Worm (Caenorhabditis elegans): ENCODE results near the gene lgc-12.

ce11 chrIII:7526974-7527466 is 35.0 kb upstream of the lgc-12 start:
- TF ChIP-seq nhr-11 (tag; optimal IDR thresholded peaks at IDR 0.05), result no peak
- no peak for TF ChIP-seq nhr-77 (tag; optimal IDR thresholded peaks at IDR 0.05)
- TF ChIP-seq ZK546.5 (tag; optimal IDR thresholded peaks at IDR 0.05), result no peak
- no peak for TF ChIP-seq elt-3 (tag; optimal IDR thresholded peaks at IDR 0.05)
- TF ChIP-seq ceh-82 (tag; optimal IDR thresholded peaks at IDR 0.05), result no peak
- no peak for TF ChIP-seq nhr-237 (tag; optimal IDR thresholded peaks at IDR 0.05)
- no peak for TF ChIP-seq nhr-12 (tag; optimal IDR thresholded peaks at IDR 0.05)
- no peak for TF ChIP-seq pha-4 (tag; optimal IDR thresholded peaks at IDR 0.05)
- TF ChIP-seq ama-1 (optimal IDR thresholded peaks at IDR 0.05), result no peak
- no peak for TF ChIP-seq snpc-4 (tag; optimal IDR thresholded peaks at IDR 0.05)
- TF ChIP-seq lin-39 (tag; optimal IDR thresholded peaks at IDR 0.05), result no peak
